Worm (Caenorhabditis elegans): ENCODE data around the gene dpy-28.

The dpy-28 gene

ce11 chrIII:10717479-10717878, 45.5 kb upstream of the dpy-28 start (continued):
- TF ChIP-seq Y53F4B.3 (GFP tag; IDR thresholded peaks at IDR 0.05) (no peak), ztf-28 (GFP tag; IDR thresholded peaks at IDR 0.05) (no peak), T07F8.4 (tag; optimal IDR thresholded peaks at IDR 0.05) (no peak), ztf-18 (tag; optimal IDR thresholded peaks at IDR 0.05) (peak; percentile 3), cebp-2 (GFP tag; IDR thresholded peaks at IDR 0.05) (no peak), F37B4.10 (GFP tag; IDR thresholded peaks at IDR 0.05) (0 out of 2 replicates have a peak, but pooled peaks have one; percentile 52), sdz-38 (tag; optimal IDR thresholded peaks at IDR 0.05) (no peak), nhr-90 (tag; optimal IDR thresholded peaks at IDR 0.05) (no peak), nhr-80 (tag; optimal IDR thresholded peaks at IDR 0.05) (peak; percentile 89), nhr-179 (tag; optimal IDR thresholded peaks at IDR 0.05) (no peak), sptf-2 (GFP tag; optimal IDR thresholded peaks at IDR 0.05) (no peak), atf-7 (tag; optimal IDR thresholded peaks at IDR 0.05) (peak; percentile 96), ztf-6 (GFP tag; IDR thresholded peaks at IDR 0.05) (no peak), xnd-1 (tag; optimal IDR thresholded peaks at IDR 0.05) (no peak), snpc-1.3 (tag; optimal IDR thresholded peaks at IDR 0.05; ENCODE audit: insufficient read depth) (no peak), C17E4.6 (GFP tag; IDR thresholded peaks at IDR 0.05) (no peak), F57A8.1 (GFP tag; optimal IDR thresholded peaks at IDR 0.05) (no peak), rpc-1 (optimal IDR thresholded peaks at IDR 0.05) (no peak), rpc-1 (tag; optimal IDR thresholded peaks at IDR 0.05) (no peak), C06A6.2 (GFP tag; conservative IDR thresholded peaks at IDR 0.05) (peak; percentile 53; the same call in 1 of the 2 replicates), ceh-91 (GFP tag; IDR thresholded peaks at IDR 0.05) (no peak), aptf-2 (GFP tag; conservative IDR thresholded peaks at IDR 0.05) (no peak), F23B12.7 (tag; optimal IDR thresholded peaks at IDR 0.05; ENCODE audit: insufficient read depth) (peak; percentile 2), ceh-100 (GFP tag; IDR thresholded peaks at IDR 0.05) (no peak), efl-1 (GFP tag; optimal IDR thresholded peaks at IDR 0.05) (no peak), ama-1 (optimal IDR thresholded peaks at IDR 0.05) (peak; percentile 75), ama-1 (GFP tag; optimal IDR thresholded peaks at IDR 0.05) (no peak), madf-3 (GFP tag; IDR thresholded peaks at IDR 0.05) (no peak), T26A5.8 (tag; optimal IDR thresholded peaks at IDR 0.05) (no peak), F57C9.4 (tag; optimal IDR thresholded peaks at IDR 0.05) (no peak), mcd-1 (GFP tag; IDR thresholded peaks at IDR 0.05) (peak; percentile 6; the same call in 1 of the 2 replicates), pbrm-1 (GFP tag; IDR thresholded peaks at IDR 0.05) (0 out of 2 replicates have a peak, but pooled peaks have one; percentile 7), Y67H2A.10 (GFP tag; conservative IDR thresholded peaks at IDR 0.05) (no peak), hmg-1.2 (GFP tag; IDR thresholded peaks at IDR 0.05) (no peak), unc-62 (GFP tag; optimal IDR thresholded peaks at IDR 0.05) (no peak), ceh-27 (GFP tag; optimal IDR thresholded peaks at IDR 0.05) (peak; percentile 32), mxl-1 (tag; optimal IDR thresholded peaks at IDR 0.05) (no peak), ceh-79 (tag; optimal IDR thresholded peaks at IDR 0.05) (no peak), hlh-26 (GFP tag; conservative IDR thresholded peaks at IDR 0.05) (no peak), nfyb-1 (GFP tag; IDR thresholded peaks at IDR 0.05) (peak; percentile 80), snpc-1.1 (tag; optimal IDR thresholded peaks at IDR 0.05; ENCODE audit: insufficient read depth) (no peak), F10E7.11 (tag; optimal IDR thresholded peaks at IDR 0.05) (no peak), ekl-4 (GFP tag; IDR thresholded peaks at IDR 0.05) (no peak), dox-1 (GFP tag; IDR thresholded peaks at IDR 0.05) (peak; percentile 57; the same call in 1 of the 2 replicates), bed-2 (GFP tag; IDR thresholded peaks at IDR 0.05) (no peak), hsf-1 (GFP tag; IDR thresholded peaks at IDR 0.05) (no peak), F22D6.2 (tag; optimal IDR thresholded peaks at IDR 0.05) (peak; percentile 65), mel-28 (tag; optimal IDR thresholded peaks at IDR 0.05; ENCODE audit: borderline replicate concordance) (no peak), aptf-3 (GFP tag; IDR thresholded peaks at IDR 0.05) (no peak), Y79H2A.3 (GFP tag; conservative IDR thresholded peaks at IDR 0.05) (no peak), nhr-27 (tag; optimal IDR thresholded peaks at IDR 0.05) (no peak)
